Fruit fly (Drosophila melanogaster): ENCODE measurements around the gene up.
A peak's percentile ranks its signal among the peaks of the same experiment; 100 is the strongest.

Gene up

DNA sequence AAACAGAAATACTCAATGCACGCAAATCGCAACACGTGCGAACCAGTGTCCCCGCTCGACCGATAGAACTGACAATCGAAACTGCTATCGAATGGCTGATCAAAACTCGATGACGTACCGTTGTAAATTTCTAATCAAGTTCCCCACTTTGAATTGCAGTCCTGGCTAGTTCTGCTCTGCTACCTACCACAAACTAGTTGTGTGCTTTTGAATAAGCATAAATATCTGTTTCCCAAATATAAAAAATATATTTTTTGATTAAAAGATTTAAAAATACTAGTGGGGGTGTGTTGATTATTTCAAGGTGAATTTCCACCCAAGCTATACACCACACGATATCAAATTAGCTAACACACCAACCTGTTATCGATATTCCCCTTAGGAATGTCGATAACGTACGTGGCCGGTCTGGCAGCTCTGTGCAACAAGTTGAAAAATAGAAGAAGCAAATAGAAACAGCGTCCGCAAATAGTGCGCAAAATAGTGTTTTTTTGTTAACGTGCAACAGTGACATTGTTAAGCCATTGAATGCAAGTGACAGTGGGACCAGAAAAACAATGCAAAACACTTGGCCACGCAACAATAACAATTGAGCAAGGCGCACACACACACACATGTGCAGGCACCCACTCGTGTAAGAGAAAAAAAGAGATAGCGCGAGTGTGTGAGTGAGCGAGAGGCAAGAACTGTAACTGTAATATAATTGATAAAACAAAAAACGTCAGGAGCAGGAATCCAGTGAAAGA, 22.1 kb upstream of the up start, which contains the start of the genes CG2691 and NFAT:
Gene CG2691 (minus strand): TSS at position 75 of the 746 bp plus-strand sequence.
Gene NFAT (plus strand): TSS at position 412 of the 746 bp plus-strand sequence.
- TF ChIP-seq MTF-1 (GFP tag; optimal IDR thresholded peaks at IDR 0.05; ENCODE audit: borderline replicate concordance): no peak
- no peak for TF ChIP-seq ken (GFP tag; IDR thresholded peaks at IDR 0.05)
- TF ChIP-seq tna (GFP tag; IDR thresholded peaks at IDR 0.05; ENCODE audit: partially characterized antibody): peak; percentile 48
- TF ChIP-seq CG34422 (GFP tag; IDR thresholded peaks at IDR 0.05): no peak; the same call in 2 of the 3 replicates
- no peak for TF ChIP-seq CG3281 (GFP tag; optimal IDR thresholded peaks at IDR 0.05)
- no peak for TF ChIP-seq CG3726 (GFP tag; IDR thresholded peaks at IDR 0.05)
- no peak for TF ChIP-seq shn (GFP tag; optimal IDR thresholded peaks at IDR 0.05)
- no peak for TF ChIP-seq GATAe (GFP tag; conservative IDR thresholded peaks at IDR 0.05)
- TF ChIP-seq CG9727 (GFP tag; optimal IDR thresholded peaks at IDR 0.05): peak; percentile 1
- TF ChIP-seq Dp (GFP tag; optimal IDR thresholded peaks at IDR 0.05): peak; percentile 61
- TF ChIP-seq H15 (GFP tag; IDR thresholded peaks at IDR 0.05): no peak
- no peak for TF ChIP-seq CG2202 (tag; optimal IDR thresholded peaks at IDR 0.05)
- no peak for TF ChIP-seq NK7.1 (GFP tag; optimal IDR thresholded peaks at IDR 0.05)
- TF ChIP-seq CG30403 (GFP tag; optimal IDR thresholded peaks at IDR 0.05): peak; percentile 6
- TF ChIP-seq grn (GFP tag; optimal IDR thresholded peaks at IDR 0.05): no peak
- TF ChIP-seq CG9876 (GFP tag; optimal IDR thresholded peaks at IDR 0.05): no peak
- TF ChIP-seq rib (GFP tag; IDR thresholded peaks at IDR 0.05): no peak
- TF ChIP-seq CG33557 (GFP tag; optimal IDR thresholded peaks at IDR 0.05): no peak
- no peak for TF ChIP-seq CG5953 (GFP tag; IDR thresholded peaks at IDR 0.05)
- TF ChIP-seq pb (GFP tag; optimal IDR thresholded peaks at IDR 0.05): no peak
- peak; percentile 99 for TF ChIP-seq sd (tag; optimal IDR thresholded peaks at IDR 0.05)
- TF ChIP-seq E2f1 (GFP tag; IDR thresholded peaks at IDR 0.05): no peak
- TF ChIP-seq CG7987 (GFP tag; optimal IDR thresholded peaks at IDR 0.05): no peak
- TF ChIP-seq lilli (GFP tag; optimal IDR thresholded peaks at IDR 0.05): peak; percentile 11
- no peak for TF ChIP-seq CG12236 (GFP tag; optimal IDR thresholded peaks at IDR 0.05)
- TF ChIP-seq CG31224 (GFP tag; IDR thresholded peaks at IDR 0.05): no peak
- TF ChIP-seq Eip74EF (GFP tag; optimal IDR thresholded peaks at IDR 0.05): no peak
- no peak for TF ChIP-seq ATbp (GFP tag; optimal IDR thresholded peaks at IDR 0.05)
- no peak for TF ChIP-seq Kr (GFP tag; optimal IDR thresholded peaks at IDR 0.05)
- peak; percentile 81 for TF ChIP-seq CG6791 (GFP tag; IDR thresholded peaks at IDR 0.05; ENCODE audit: partially characterized antibody)
- TF ChIP-seq D (optimal IDR thresholded peaks at IDR 0.05): no peak
- TF ChIP-seq D (GFP tag; optimal IDR thresholded peaks at IDR 0.05): no peak
- TF ChIP-seq en (GFP tag; optimal IDR thresholded peaks at IDR 0.05): no peak
- no peak for TF ChIP-seq CG14441 (GFP tag; IDR thresholded peaks at IDR 0.05)
- TF ChIP-seq CG1529 (GFP tag; optimal IDR thresholded peaks at IDR 0.05): no peak
- TF ChIP-seq knrl (GFP tag; IDR thresholded peaks at IDR 0.05; ENCODE audit: partially characterized antibody): peak; percentile 51; the same call in 2 of the 3 replicates
- TF ChIP-seq CoRest (tag; optimal IDR thresholded peaks at IDR 0.05): peak; percentile 20
- TF ChIP-seq crol (GFP tag; IDR thresholded peaks at IDR 0.05): no peak
- TF ChIP-seq Opbp (GFP tag; IDR thresholded peaks at IDR 0.05; ENCODE audit: partially characterized antibody): 0 out of 3 replicates have a peak, but pooled peaks have one; percentile 28
- TF ChIP-seq CG1024 (GFP tag; IDR thresholded peaks at IDR 0.05): no peak
- TF ChIP-seq Xbp1 (GFP tag; optimal IDR thresholded peaks at IDR 0.05): no peak
- TF ChIP-seq Dfd (GFP tag; optimal IDR thresholded peaks at IDR 0.05): no peak
- no peak for TF ChIP-seq ro (GFP tag; IDR thresholded peaks at IDR 0.05)
- peak; percentile 58 for TF ChIP-seq unc-4 (GFP tag; IDR thresholded peaks at IDR 0.05; ENCODE audit: partially characterized antibody)
- peak; percentile 71; the same call in 2 of the 3 replicates for TF ChIP-seq CG34224 (GFP tag; IDR thresholded peaks at IDR 0.05; ENCODE audit: partially characterized antibody)
- TF ChIP-seq CG14710 (tag; optimal IDR thresholded peaks at IDR 0.05): peak; percentile 62
- no peak for TF ChIP-seq Lpt (GFP tag; optimal IDR thresholded peaks at IDR 0.05)
- no peak for TF ChIP-seq CG17912 (GFP tag; optimal IDR thresholded peaks at IDR 0.05)
- no peak for TF ChIP-seq CG11247 (GFP tag; IDR thresholded peaks at IDR 0.05)
- TF ChIP-seq mld (GFP tag; IDR thresholded peaks at IDR 0.05; ENCODE audit: partially characterized antibody): no peak
